Worm (Caenorhabditis elegans) whole organism, L1 larva: Measurements from ENCODE around the gene srr-2.

ENCODE experiments used
- fos-1 ChIP-seq: fragments of 150-350 bp; optimal IDR thresholded peaks from 2 replicates; lab custom pipeline; 2014; ENCODE audit warnings: missing biosample characterization, missing genetic modification characterization
- irx-1 ChIP-seq: sonication (generic microtip); optimal IDR thresholded peaks from 2 replicates; lab custom pipeline; 2016; ENCODE audit warnings: missing genetic modification characterization, missing compliant biosample characterization
- sup-37 ChIP-seq: fragments of 200-800 bp; sonication (Bioruptor generic); optimal IDR thresholded peaks from 2 replicates; lab custom pipeline; 2018; ENCODE audit warnings: mild to moderate bottlenecking, missing genetic modification characterization, missing compliant biosample characterization
- tbx-2 ChIP-seq: sonication (generic microtip); optimal IDR thresholded peaks from 2 replicates; lab custom pipeline; 2016; ENCODE audit warnings: missing genetic modification characterization, missing compliant biosample characterization
- unc-62 ChIP-seq: fragments of 150-350 bp; optimal IDR thresholded peaks from 2 replicates; lab custom pipeline; 2014; ENCODE audit warnings: missing biosample characterization, missing genetic modification reagents, missing genetic modification characterization

ce11 chrV:19181684-19182083 lies 35.3 kb downstream of the srr-2 start:
- TF ChIP-seq fos-1 (tag; lab: Kevin White, UChicago) (no peak), sup-37 (GFP tag; lab: Kevin White, UChicago) (no peak), unc-62 (no peak), irx-1 (no peak), tbx-2 (no peak)
